Worm (Caenorhabditis elegans): ENCODE data around the gene C36H8.1.

The C36H8.1 gene

DNA sequence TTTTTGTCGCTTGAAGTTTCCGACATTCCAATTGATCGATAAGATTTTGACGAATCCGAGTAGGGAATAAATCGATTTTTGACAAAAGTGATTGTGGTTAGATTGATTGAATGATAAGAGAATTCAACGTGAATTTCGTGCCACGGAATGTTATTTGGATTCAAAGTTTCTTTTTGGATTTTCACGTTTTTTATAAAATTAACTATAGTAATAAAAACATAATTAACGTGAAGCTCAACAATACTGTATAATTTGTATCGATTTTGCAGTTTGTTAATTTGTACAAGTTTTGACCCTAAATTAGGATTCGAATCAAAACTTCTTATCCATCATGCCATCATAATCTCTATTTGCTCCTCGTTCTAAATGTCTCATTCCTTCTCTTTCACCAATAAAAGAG is at the start of gene C36H8.1:
TSS of gene C36H8.1 (minus strand) at position 101 of the 400 bp plus-strand sequence.
- no peak for TF ChIP-seq hmg-4 (GFP tag; optimal IDR thresholded peaks at IDR 0.05)
- no peak for TF ChIP-seq ama-1 (optimal IDR thresholded peaks at IDR 0.05)
- TF ChIP-seq hnd-1 (tag; optimal IDR thresholded peaks at IDR 0.05), result no peak
- no peak for TF ChIP-seq ceh-36 (tag; optimal IDR thresholded peaks at IDR 0.05)
- TF ChIP-seq scrt-1 (GFP tag; IDR thresholded peaks at IDR 0.05), result no peak
- no peak for TF ChIP-seq tbx-37 (GFP tag; conservative IDR thresholded peaks at IDR 0.05)
- no peak for TF ChIP-seq tra-4 (tag; optimal IDR thresholded peaks at IDR 0.05)
- TF ChIP-seq ets-7 (tag; optimal IDR thresholded peaks at IDR 0.05), result no peak
- no peak for TF ChIP-seq tbx-11 (GFP tag; IDR thresholded peaks at IDR 0.05)
- TF ChIP-seq hmbx-1 (tag; optimal IDR thresholded peaks at IDR 0.05), result no peak
- no peak for TF ChIP-seq ceh-13 (GFP tag; optimal IDR thresholded peaks at IDR 0.05)
- TF ChIP-seq sea-1 (GFP tag; conservative IDR thresholded peaks at IDR 0.05), result no peak
- no peak for TF ChIP-seq F13C5.2 (tag; optimal IDR thresholded peaks at IDR 0.05)
- no peak for TF ChIP-seq aly-1 (tag; optimal IDR thresholded peaks at IDR 0.05)

DNA sequence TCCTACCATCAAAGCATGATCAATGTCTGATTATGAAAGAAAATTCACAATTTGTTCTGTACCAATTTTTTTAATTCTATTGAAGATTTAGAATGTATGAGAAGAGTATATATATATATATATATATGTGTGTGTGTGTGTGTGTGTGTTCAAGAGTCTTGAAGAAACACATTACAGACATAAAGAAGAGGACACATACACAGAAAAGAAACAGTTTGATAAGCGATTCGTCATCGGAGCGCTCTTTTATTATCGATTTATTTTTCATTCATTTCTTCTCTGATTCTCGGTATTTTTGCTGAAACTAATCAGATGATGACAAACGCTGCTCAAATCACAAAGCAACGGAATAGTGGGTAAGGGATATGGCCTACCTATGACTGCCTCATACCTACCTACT is 49.0 kb upstream of the C36H8.1 start, which contains the start of gene pin-2:
TSS of gene pin-2 (plus strand) at position 227 of the 400 bp plus-strand sequence.
- TF ChIP-seq ceh-13 (GFP tag; optimal IDR thresholded peaks at IDR 0.05) (no peak), hnd-1 (tag; optimal IDR thresholded peaks at IDR 0.05) (no peak)

DNA sequence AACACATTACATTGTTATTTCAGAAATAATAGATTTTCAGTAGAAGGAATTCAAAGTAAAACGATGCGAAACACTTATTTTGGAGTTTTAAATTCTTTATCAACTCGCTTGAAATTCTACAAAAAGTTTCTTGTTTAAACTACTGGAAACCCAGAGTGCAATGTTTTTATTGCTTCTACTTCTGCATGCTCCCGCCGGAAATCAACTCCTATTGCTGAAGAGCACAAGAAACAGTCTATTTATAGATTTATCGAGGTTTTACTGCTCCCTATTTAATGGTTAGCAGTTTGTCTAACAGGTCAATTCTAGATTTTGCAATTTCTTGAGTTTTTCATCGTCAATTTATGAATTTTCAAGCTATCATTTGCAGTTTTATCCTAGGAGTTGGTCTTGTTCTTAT is 47.9 kb upstream of the C36H8.1 start, which contains the start of gene F07C6.6:
TSS of gene F07C6.6 (plus strand) at position 301 of the 400 bp plus-strand sequence.
- TF ChIP-seq ets-7 (tag; optimal IDR thresholded peaks at IDR 0.05) (no peak), tbx-37 (GFP tag; conservative IDR thresholded peaks at IDR 0.05) (no peak), flt-1 (GFP tag; IDR thresholded peaks at IDR 0.05) (no peak), hmbx-1 (tag; optimal IDR thresholded peaks at IDR 0.05) (no peak)

DNA sequence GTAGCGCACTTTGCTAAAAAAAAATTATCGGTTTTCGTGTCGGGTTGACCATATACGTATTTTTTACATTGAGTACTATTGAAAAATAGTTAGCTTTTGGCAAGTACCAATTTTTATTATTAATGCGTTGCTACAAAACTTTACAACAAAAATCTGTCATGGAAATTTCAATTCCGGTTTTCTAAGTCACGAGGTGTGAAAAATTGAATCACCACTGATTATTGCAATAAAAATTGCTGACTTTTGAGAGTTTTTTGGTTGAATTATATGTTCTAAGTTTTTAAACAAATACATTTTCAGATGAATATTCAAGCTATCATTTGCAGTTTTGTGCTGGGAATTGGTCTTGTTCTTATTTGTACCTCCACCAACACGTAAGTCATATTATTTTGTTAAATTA is 46.3 kb upstream of the C36H8.1 start, which contains the start of gene F07C6.2:
TSS of gene F07C6.2 (plus strand) at position 301 of the 400 bp plus-strand sequence.
- TF ChIP-seq aly-1 (tag; optimal IDR thresholded peaks at IDR 0.05), result no peak

ce11 chrIV:12789088-12789487 is 44.5 kb upstream of the C36H8.1 start, which contains the start of gene F07C6.3:
TSS of gene F07C6.3 (plus strand) at chrIV:12789235.
- TF ChIP-seq scrt-1 (GFP tag; IDR thresholded peaks at IDR 0.05) (no peak), flt-1 (GFP tag; IDR thresholded peaks at IDR 0.05) (no peak), tbx-11 (GFP tag; IDR thresholded peaks at IDR 0.05) (no peak), pes-1 (GFP tag; IDR thresholded peaks at IDR 0.05) (no peak), tbx-37 (GFP tag; conservative IDR thresholded peaks at IDR 0.05) (no peak), sea-1 (GFP tag; conservative IDR thresholded peaks at IDR 0.05) (no peak), ceh-36 (tag; optimal IDR thresholded peaks at IDR 0.05) (no peak), F13C5.2 (tag; optimal IDR thresholded peaks at IDR 0.05) (no peak), tra-4 (tag; optimal IDR thresholded peaks at IDR 0.05) (no peak), B0310.2 (tag; optimal IDR thresholded peaks at IDR 0.05) (no peak), ceh-13 (GFP tag; optimal IDR thresholded peaks at IDR 0.05) (no peak), ama-1 (optimal IDR thresholded peaks at IDR 0.05) (no peak), aly-1 (tag; optimal IDR thresholded peaks at IDR 0.05) (no peak), hmg-4 (GFP tag; optimal IDR thresholded peaks at IDR 0.05) (no peak), ets-7 (tag; optimal IDR thresholded peaks at IDR 0.05) (no peak), hmbx-1 (tag; optimal IDR thresholded peaks at IDR 0.05) (no peak)

DNA sequence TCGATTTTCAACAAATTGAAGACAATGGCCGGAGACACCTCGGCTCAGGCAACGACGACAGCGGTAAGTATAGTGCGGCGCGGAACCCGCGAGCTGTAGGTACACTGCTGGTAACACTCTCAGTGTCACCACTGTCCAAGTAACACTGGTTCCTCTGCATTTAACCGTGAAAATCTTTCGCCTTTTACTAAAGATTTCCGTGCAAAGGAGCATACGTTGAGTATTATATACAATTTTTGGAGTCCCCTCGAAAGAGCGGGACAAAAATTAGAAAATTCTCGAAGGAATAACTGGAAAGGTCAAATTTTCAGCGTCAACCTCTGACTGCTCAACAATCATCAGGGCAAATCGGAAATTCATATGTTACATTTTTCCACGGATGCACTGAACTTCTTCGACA is 41.4 kb upstream of the C36H8.1 start:
- TF ChIP-seq hnd-1 (tag; optimal IDR thresholded peaks at IDR 0.05), result no peak
- no peak for TF ChIP-seq tbx-37 (GFP tag; conservative IDR thresholded peaks at IDR 0.05)
- TF ChIP-seq tra-4 (tag; optimal IDR thresholded peaks at IDR 0.05), result no peak
- TF ChIP-seq hmg-4 (GFP tag; optimal IDR thresholded peaks at IDR 0.05), result no peak
- no peak for TF ChIP-seq tbx-11 (GFP tag; IDR thresholded peaks at IDR 0.05)
- TF ChIP-seq hmbx-1 (tag; optimal IDR thresholded peaks at IDR 0.05), result no peak
- TF ChIP-seq F13C5.2 (tag; optimal IDR thresholded peaks at IDR 0.05), result no peak
- TF ChIP-seq aly-1 (tag; optimal IDR thresholded peaks at IDR 0.05), result no peak
- TF ChIP-seq scrt-1 (GFP tag; IDR thresholded peaks at IDR 0.05), result no peak
- TF ChIP-seq ceh-36 (tag; optimal IDR thresholded peaks at IDR 0.05), result no peak
- no peak for TF ChIP-seq B0310.2 (tag; optimal IDR thresholded peaks at IDR 0.05)
- no peak for TF ChIP-seq flt-1 (GFP tag; IDR thresholded peaks at IDR 0.05)
- TF ChIP-seq ceh-13 (GFP tag; optimal IDR thresholded peaks at IDR 0.05), result no peak
- TF ChIP-seq ama-1 (optimal IDR thresholded peaks at IDR 0.05), result no peak
- no peak for TF ChIP-seq pes-1 (GFP tag; IDR thresholded peaks at IDR 0.05)
- no peak for TF ChIP-seq ets-7 (tag; optimal IDR thresholded peaks at IDR 0.05)
- TF ChIP-seq sea-1 (GFP tag; conservative IDR thresholded peaks at IDR 0.05), result no peak

DNA sequence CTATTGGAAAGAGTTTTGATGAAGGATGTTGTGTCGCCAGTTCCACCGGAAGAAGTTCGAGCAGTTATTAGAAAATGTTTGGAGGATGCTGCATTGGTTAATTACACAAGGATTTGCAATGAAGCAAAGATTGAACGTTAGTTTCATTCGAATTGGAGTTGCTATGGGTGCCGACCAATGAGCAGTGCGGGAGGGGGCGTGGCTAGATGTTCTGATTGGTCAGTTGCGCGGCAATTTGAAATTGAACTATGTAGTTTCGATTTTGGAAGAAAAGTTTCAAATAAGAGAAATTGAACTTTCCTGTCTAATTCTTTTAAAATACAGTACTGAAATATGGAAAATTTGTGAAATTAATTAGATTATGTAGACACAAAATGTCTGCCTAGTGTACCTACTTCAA is 38.6 kb upstream of the C36H8.1 start:
- TF ChIP-seq ceh-13 (GFP tag; optimal IDR thresholded peaks at IDR 0.05) (no peak), scrt-1 (GFP tag; IDR thresholded peaks at IDR 0.05) (no peak), ets-7 (tag; optimal IDR thresholded peaks at IDR 0.05) (no peak), F13C5.2 (tag; optimal IDR thresholded peaks at IDR 0.05) (no peak), tra-4 (tag; optimal IDR thresholded peaks at IDR 0.05) (no peak), B0310.2 (tag; optimal IDR thresholded peaks at IDR 0.05) (no peak), flt-1 (GFP tag; IDR thresholded peaks at IDR 0.05) (no peak), hmg-4 (GFP tag; optimal IDR thresholded peaks at IDR 0.05) (no peak), tbx-11 (GFP tag; IDR thresholded peaks at IDR 0.05) (no peak), ama-1 (optimal IDR thresholded peaks at IDR 0.05) (no peak), sea-1 (GFP tag; conservative IDR thresholded peaks at IDR 0.05) (no peak), tbx-37 (GFP tag; conservative IDR thresholded peaks at IDR 0.05) (no peak), hmbx-1 (tag; optimal IDR thresholded peaks at IDR 0.05) (no peak), hnd-1 (tag; optimal IDR thresholded peaks at IDR 0.05) (no peak), ceh-36 (tag; optimal IDR thresholded peaks at IDR 0.05) (no peak), pes-1 (GFP tag; IDR thresholded peaks at IDR 0.05) (no peak), aly-1 (tag; optimal IDR thresholded peaks at IDR 0.05) (no peak)

- TF ChIP-seq B0310.2 (tag; optimal IDR thresholded peaks at IDR 0.05), result no peak
- 0 out of 2 replicates have a peak, but pooled peaks have one; percentile 40 for TF ChIP-seq sea-1 (GFP tag; conservative IDR thresholded peaks at IDR 0.05)
Observed at ce11 chrIV:12781804-12782449, 37.3 kb upstream of the C36H8.1 start.

Data from whole organism, early embryonic.